Worm (Caenorhabditis elegans) whole organism, early embryonic: ENCODE results near the gene Y14H12B.2.

Experiments used
- ama-1 ChIP-seq: fragments of 150-350 bp; optimal IDR thresholded peaks from 2 replicates; lab custom pipeline; 2014
- ceh-13 ChIP-seq: fragments of 200-800 bp; sonication (Bioruptor generic); optimal IDR thresholded peaks from 2 replicates; lab custom pipeline; 2018; ENCODE audit warnings: mild to moderate bottlenecking, missing genetic modification characterization, missing compliant biosample characterization
- hmbx-1 ChIP-seq: sonication (generic microtip); optimal IDR thresholded peaks from 2 replicates; lab custom pipeline; 2016; ENCODE audit warnings: mild to moderate bottlenecking, missing genetic modification characterization, missing compliant biosample characterization
- hnd-1 ChIP-seq: sonication (generic microtip); optimal IDR thresholded peaks from 2 replicates; lab custom pipeline; 2016; ENCODE audit warnings: missing genetic modification characterization, missing compliant biosample characterization
- sea-1 ChIP-seq: fragments of 200-800 bp; sonication (Bioruptor generic); conservative IDR thresholded peaks from 2 replicates; pipeline ENCODE4 v1.3.6; 2022; ENCODE audit warnings: missing genetic modification characterization, missing compliant biosample characterization
- tbx-37 ChIP-seq: fragments of 200-800 bp; sonication (Bioruptor generic); conservative IDR thresholded peaks from 2 replicates; pipeline ENCODE4 v1.3.6; 2022; ENCODE audit warnings: missing genetic modification reagents, missing genetic modification characterization, missing compliant biosample characterization
- tra-4 ChIP-seq: sonication (generic microtip); optimal IDR thresholded peaks from 2 replicates; lab custom pipeline; 2017; ENCODE audit warnings: missing genetic modification characterization, missing compliant biosample characterization

DNA sequence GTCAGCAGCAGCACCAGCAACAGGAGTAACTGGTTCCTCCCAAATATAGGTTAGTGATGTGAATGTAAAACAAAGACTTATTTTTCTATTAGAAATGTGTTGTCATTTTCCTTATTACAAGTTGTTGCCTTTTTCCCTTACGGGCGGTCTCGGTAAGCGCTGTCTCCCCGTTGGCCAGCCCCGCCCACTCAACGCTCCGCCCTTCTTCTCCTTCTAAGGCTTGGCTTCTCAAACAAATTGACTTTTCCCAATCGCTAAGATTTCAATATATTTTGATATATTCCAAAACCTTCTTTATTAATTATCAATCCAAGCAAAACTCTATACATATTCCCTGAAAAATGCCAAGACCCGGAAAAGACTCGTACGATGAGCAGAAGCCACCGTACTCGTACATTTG lies 48.8 kb upstream of the Y14H12B.2 start, which contains the start of gene lin-31:
- TF ChIP-seq tra-4 (tag; lab: Kevin White, UChicago): no peak
- TF ChIP-seq hmbx-1 (tag; lab: Kevin White, UChicago): no peak
- TF ChIP-seq sea-1 (GFP tag; lab: Robert Waterston, UW): no peak
- no peak for TF ChIP-seq hnd-1
- TF ChIP-seq ceh-13 (GFP tag; lab: Kevin White, UChicago): no peak
- no peak for TF ChIP-seq tbx-37 (GFP tag; lab: Robert Waterston, UW)
- TF ChIP-seq ama-1 (lab: Kevin White, UChicago): no peak
